Worm (Caenorhabditis elegans) whole organism, L4 larva: ENCODE results near the gene trip-4.

Source experiments
- F10B5.3 ChIP-seq: sonication (generic microtip); optimal IDR thresholded peaks from 2 replicates; lab custom pipeline; 2016; ENCODE audit warnings: mild to moderate bottlenecking, missing genetic modification characterization, missing compliant biosample characterization
- F26F4.8 ChIP-seq: fragments of 200-800 bp; sonication (Bioruptor generic); conservative IDR thresholded peaks from 2 replicates; pipeline ENCODE4 v1.3.6; 2022; ENCODE audit warnings: missing genetic modification characterization, missing compliant biosample characterization
- F49E8.2 ChIP-seq: sonication (generic microtip); optimal IDR thresholded peaks from 2 replicates; lab custom pipeline; 2016; ENCODE audit warnings: missing compliant biosample characterization, mild to moderate bottlenecking, missing genetic modification characterization, borderline replicate concordance
- T20F7.1 ChIP-seq: fragments of 200-800 bp; sonication (Bioruptor generic); optimal IDR thresholded peaks from 2 replicates; lab custom pipeline; 2018; ENCODE audit warnings: mild to moderate bottlenecking, missing genetic modification characterization, missing compliant biosample characterization
- Y105C5A.15 ChIP-seq: fragments of 200-800 bp; sonication (Bioruptor generic); IDR thresholded peaks from 2 replicates; pipeline ENCODE4 v1.3.6; 2022; ENCODE audit warnings: missing genetic modification characterization, missing compliant biosample characterization
- Y48G9A.11 ChIP-seq: fragments of 200-800 bp; sonication (Bioruptor generic); IDR thresholded peaks from 2 replicates; pipeline ENCODE4 v1.3.6; 2022; ENCODE audit warnings: missing genetic modification reagents, missing genetic modification characterization, missing compliant biosample characterization
- Y5F2A.4 ChIP-seq: fragments of 200-800 bp; sonication (Bioruptor generic); optimal IDR thresholded peaks from 2 replicates; lab custom pipeline; 2018; ENCODE audit warnings: mild to moderate bottlenecking, missing genetic modification characterization, missing compliant biosample characterization
- Y75B8A.6 ChIP-seq: fragments of 200-800 bp; sonication (Bioruptor generic); IDR thresholded peaks from 2 replicates; pipeline ENCODE4 v1.3.6; 2022; ENCODE audit warnings: missing genetic modification reagents, missing genetic modification characterization, missing compliant biosample characterization
- aly-2 ChIP-seq: sonication (generic microtip); optimal IDR thresholded peaks from 2 replicates; lab custom pipeline; 2018; ENCODE audit warnings: missing biosample characterization, missing genetic modification characterization
- arid-1 ChIP-seq: fragments of 200-800 bp; sonication (Bioruptor generic); conservative IDR thresholded peaks from 2 replicates; pipeline ENCODE4 v1.3.6; 2022; ENCODE audit warnings: missing genetic modification reagents, missing genetic modification characterization, missing compliant biosample characterization
- ceh-20 ChIP-seq: fragments of 200-800 bp; sonication (Bioruptor generic); IDR thresholded peaks from 2 replicates; pipeline ENCODE4 v1.3.6; 2022; ENCODE audit warnings: missing genetic modification reagents, missing genetic modification characterization, missing compliant biosample characterization
- ces-1 ChIP-seq: fragments of 150-350 bp; sonication (generic microtip); optimal IDR thresholded peaks from 4 replicates; lab custom pipeline; 2014; ENCODE audit warnings: missing biosample characterization, missing genetic modification reagents, missing genetic modification characterization
- daf-16 ChIP-seq, 3 experiments: sonication (generic microtip); optimal IDR thresholded peaks; 2 replicates each; lab custom pipeline; 2016 to 2017; ENCODE audit warnings: missing genetic modification characterization in 3 of 3, missing genetic modification reagents in 3 of 3, mild to moderate bottlenecking in 2 of 3, missing compliant biosample characterization in 2 of 3, missing biosample characterization in 1 of 3, moderate library complexity in 1 of 3
- daf-19 ChIP-seq: fragments of 200-800 bp; sonication (Bioruptor generic); conservative IDR thresholded peaks from 2 replicates; pipeline ENCODE4 v1.3.6; 2022; ENCODE audit warnings: missing genetic modification characterization, missing compliant biosample characterization
- daf-8 ChIP-seq: fragments of 200-800 bp; sonication (Bioruptor generic); IDR thresholded peaks from 2 replicates; pipeline ENCODE4 v1.3.6; 2022; ENCODE audit warnings: missing genetic modification characterization, missing compliant biosample characterization
- dmd-6 ChIP-seq: fragments of 200-800 bp; sonication (Bioruptor generic); IDR thresholded peaks from 2 replicates; pipeline ENCODE4 v1.3.6; 2022; ENCODE audit warnings: missing genetic modification reagents, missing genetic modification characterization, missing compliant biosample characterization
- dmd-8 ChIP-seq: fragments of 200-800 bp; sonication (Bioruptor generic); IDR thresholded peaks from 2 replicates; pipeline ENCODE4 v1.3.6; 2022; ENCODE audit warnings: missing genetic modification characterization, missing compliant biosample characterization
- dmd-9 ChIP-seq: fragments of 200-800 bp; sonication (Bioruptor generic); IDR thresholded peaks from 2 replicates; pipeline ENCODE4 v1.3.6; 2022; ENCODE audit warnings: missing genetic modification reagents, missing genetic modification characterization, missing compliant biosample characterization
- dpl-1 ChIP-seq: fragments of 150-350 bp; optimal IDR thresholded peaks from 2 replicates; lab custom pipeline; 2014; ENCODE audit warnings: missing biosample characterization, missing genetic modification reagents, missing genetic modification characterization
- dve-1 ChIP-seq: sonication (generic microtip); optimal IDR thresholded peaks from 2 replicates; lab custom pipeline; 2017; ENCODE audit warnings: antibody characterized with exemption, mild to moderate bottlenecking, missing genetic modification characterization, missing compliant biosample characterization; ENCODE audit not compliant: insufficient read depth
- egl-27 ChIP-seq: sonication (generic microtip); optimal IDR thresholded peaks from 3 replicates; lab custom pipeline; 2017; ENCODE audit warnings: missing biosample characterization, missing genetic modification reagents, missing genetic modification characterization
- egl-43 ChIP-seq: fragments of 200-800 bp; sonication (Bioruptor generic); IDR thresholded peaks from 2 replicates; pipeline ENCODE4 v1.3.6; 2022; ENCODE audit warnings: missing genetic modification reagents, missing genetic modification characterization, missing compliant biosample characterization
- fos-1 ChIP-seq: fragments of 150-350 bp; optimal IDR thresholded peaks from 2 replicates; lab custom pipeline; 2014; ENCODE audit warnings: missing biosample characterization, missing genetic modification characterization
- gei-8 ChIP-seq: fragments of 200-800 bp; sonication (Bioruptor generic); optimal IDR thresholded peaks from 2 replicates; lab custom pipeline; 2018; ENCODE audit warnings: mild to moderate bottlenecking, missing genetic modification characterization, missing compliant biosample characterization
- hif-1 ChIP-seq, 2 experiments: sonication (generic microtip); optimal IDR thresholded peaks; 2 replicates each; lab custom pipeline; 2016 to 2017; ENCODE audit warnings: missing compliant biosample characterization in 2 of 2, missing genetic modification characterization in 2 of 2, missing genetic modification reagents in 2 of 2, missing genotype in 2 of 2, mild to moderate bottlenecking in 1 of 2
- jun-1 ChIP-seq: fragments of 150-350 bp; optimal IDR thresholded peaks from 2 replicates; lab custom pipeline; 2014; ENCODE audit warnings: missing biosample characterization, missing genetic modification reagents, missing genetic modification characterization
- lin-13 ChIP-seq: fragments of 150-350 bp; optimal IDR thresholded peaks from 2 replicates; lab custom pipeline; 2014; ENCODE audit warnings: missing biosample characterization, missing genetic modification reagents, missing genetic modification characterization
- lin-15B ChIP-seq: fragments of 150-350 bp; sonication (generic microtip); optimal IDR thresholded peaks from 3 replicates; lab custom pipeline; 2014; ENCODE audit warnings: missing biosample characterization, missing genetic modification characterization
- lin-29 ChIP-seq: fragments of 200-800 bp; sonication (Bioruptor generic); IDR thresholded peaks from 2 replicates; pipeline ENCODE4 v1.3.6; 2022; ENCODE audit warnings: missing genetic modification reagents, missing genetic modification characterization, missing compliant biosample characterization
- lin-38 ChIP-seq: fragments of 200-800 bp; sonication (Bioruptor generic); IDR thresholded peaks from 2 replicates; pipeline ENCODE4 v1.3.6; 2022; ENCODE audit warnings: missing genetic modification reagents, missing genetic modification characterization, missing compliant biosample characterization
- lin-39 ChIP-seq: fragments of 150-350 bp; optimal IDR thresholded peaks from 2 replicates; lab custom pipeline; 2014; ENCODE audit warnings: missing biosample characterization, missing genetic modification reagents, missing genetic modification characterization
- lir-3 ChIP-seq: sonication (generic microtip); optimal IDR thresholded peaks from 2 replicates; lab custom pipeline; 2016; ENCODE audit warnings: mild to moderate bottlenecking, missing genetic modification characterization, missing compliant biosample characterization
- lsy-2 ChIP-seq, 2 experiments: fragments of 150-350 bp in 1 of 2; sonication (generic microtip) in 1 of 2; optimal IDR thresholded peaks; 2 replicates each; lab custom pipeline; 2014 to 2017; ENCODE audit warnings: missing biosample characterization in 2 of 2, missing genetic modification characterization in 2 of 2
- madf-5 ChIP-seq, 2 experiments: fragments of 200-800 bp; sonication (Bioruptor generic); IDR thresholded peaks; 2 replicates each; pipeline ENCODE4 v1.3.6; 2022; ENCODE audit warnings: missing compliant biosample characterization in 2 of 2, missing genetic modification characterization in 2 of 2
- nhr-10 ChIP-seq: fragments of 150-350 bp; optimal IDR thresholded peaks from 2 replicates; lab custom pipeline; 2014; ENCODE audit warnings: missing biosample characterization, missing genetic modification characterization
- nhr-102 ChIP-seq: sonication (generic microtip); optimal IDR thresholded peaks from 2 replicates; lab custom pipeline; 2016; ENCODE audit warnings: mild to moderate bottlenecking, missing genetic modification characterization, moderate library complexity, missing compliant biosample characterization
- nhr-42 ChIP-seq: fragments of 200-800 bp; sonication (Bioruptor generic); IDR thresholded peaks from 2 replicates; pipeline ENCODE4 v1.3.6; 2022; ENCODE audit warnings: missing genetic modification characterization, missing compliant biosample characterization
- nhr-48 ChIP-seq: sonication (generic microtip); optimal IDR thresholded peaks from 2 replicates; lab custom pipeline; 2016; ENCODE audit warnings: mild to moderate bottlenecking, missing genetic modification characterization, missing compliant biosample characterization
- nhr-6 ChIP-seq: fragments of 150-350 bp; optimal IDR thresholded peaks from 2 replicates; lab custom pipeline; 2014; ENCODE audit warnings: missing biosample characterization, missing genetic modification characterization
- nhr-76 ChIP-seq: fragments of 150-350 bp; optimal IDR thresholded peaks from 2 replicates; lab custom pipeline; 2014; ENCODE audit warnings: missing biosample characterization, missing genetic modification characterization
- php-3 ChIP-seq: fragments of 200-800 bp; sonication (Bioruptor generic); IDR thresholded peaks from 2 replicates; pipeline ENCODE4 v1.3.6; 2022; ENCODE audit warnings: missing genetic modification reagents, missing genetic modification characterization, missing compliant biosample characterization
- pqm-1 ChIP-seq: sonication (generic microtip); optimal IDR thresholded peaks from 2 replicates; lab custom pipeline; 2017; ENCODE audit warnings: missing biosample characterization, missing genetic modification characterization
- saeg-2 ChIP-seq: fragments of 200-800 bp; sonication (Bioruptor generic); IDR thresholded peaks from 2 replicates; pipeline ENCODE4 v1.3.6; 2022; ENCODE audit warnings: missing genetic modification reagents, missing genetic modification characterization, missing compliant biosample characterization
- snpc-1.2 ChIP-seq: fragments of 200-800 bp; sonication (Bioruptor generic); IDR thresholded peaks from 2 replicates; pipeline ENCODE4 v1.3.6; 2022; ENCODE audit warnings: missing genetic modification reagents, missing genetic modification characterization, missing compliant biosample characterization
- snpc-4 ChIP-seq: fragments of 150-350 bp; optimal IDR thresholded peaks from 2 replicates; lab custom pipeline; 2014; ENCODE audit warnings: missing biosample characterization, missing genetic modification characterization
- tra-1 ChIP-seq: fragments of 200-800 bp; sonication (Bioruptor generic); IDR thresholded peaks from 2 replicates; pipeline ENCODE4 v1.3.6; 2022; ENCODE audit warnings: missing genetic modification reagents, missing genetic modification characterization, missing compliant biosample characterization
- zfp-3 ChIP-seq: fragments of 200-800 bp; sonication (Bioruptor generic); conservative IDR thresholded peaks from 2 replicates; pipeline ENCODE4 v1.3.6; 2022; ENCODE audit warnings: missing genetic modification reagents, missing genetic modification characterization, missing compliant biosample characterization
- zip-11 ChIP-seq: fragments of 200-800 bp; sonication (Bioruptor generic); IDR thresholded peaks from 2 replicates; pipeline ENCODE4 v1.3.6; 2022; ENCODE audit warnings: missing genetic modification characterization, missing compliant biosample characterization
- ztf-11 ChIP-seq: fragments of 150-350 bp; optimal IDR thresholded peaks from 2 replicates; lab custom pipeline; 2014; ENCODE audit warnings: missing biosample characterization, missing genetic modification characterization

trip-4 gene

ce11 chrII:15010366-15011235 lies 28.6 kb upstream of the trip-4 start, which contains the start of the genes Y53F4B.9 and Y53F4B.11 (continued):
- TF ChIP-seq F49E8.2 (tag; lab: Kevin White, UChicago) (peak; percentile 53), saeg-2 (GFP tag; lab: Robert Waterston, UW) (no peak), Y48G9A.11 (GFP tag; lab: Robert Waterston, UW) (peak; percentile 85), daf-16 (GFP tag; optimal IDR thresholded peaks at IDR 0.05; lab: Kevin White, UChicago) (no peak), daf-16 (tag; optimal IDR thresholded peaks at IDR 0.05; lab: Kevin White, UChicago) (no peak), dmd-6 (GFP tag; lab: Robert Waterston, UW) (peak; percentile 37; the same call in 1 of the 2 replicates), ces-1 (GFP tag; lab: Kevin White, UChicago) (no peak), jun-1 (no peak), ztf-11 (tag; lab: Kevin White, UChicago) (no peak), nhr-76 (no peak), egl-27 (tag; lab: Kevin White, UChicago) (no peak), lin-38 (GFP tag; lab: Robert Waterston, UW) (peak; percentile 99), gei-8 (GFP tag; lab: Kevin White, UChicago) (no peak), lin-39 (tag; lab: Kevin White, UChicago) (no peak), dve-1 (no peak), ceh-20 (GFP tag; lab: Robert Waterston, UW) (peak; percentile 27; the same call in 1 of the 2 replicates), nhr-10 (tag; lab: Kevin White, UChicago) (no peak), F26F4.8 (no peak), madf-5 (GFP tag; IDR thresholded peaks at IDR 0.05; lab: Robert Waterston, UW) (no peak), pqm-1 (tag; lab: Kevin White, UChicago) (no peak), fos-1 (tag; lab: Kevin White, UChicago) (no peak), snpc-4 (peak; percentile 42), lsy-2 (tag; optimal IDR thresholded peaks at IDR 0.05; lab: Kevin White, UChicago) (peak; percentile 36 to 86), php-3 (GFP tag; lab: Robert Waterston, UW) (no peak), nhr-48 (tag; lab: Kevin White, UChicago) (no peak), Y105C5A.15 (GFP tag; lab: Robert Waterston, UW) (no peak), daf-19 (GFP tag; lab: Robert Waterston, UW) (no peak), dpl-1 (peak; percentile 99), lin-15B (tag; lab: Kevin White, UChicago) (peak; percentile 45), egl-43 (GFP tag; lab: Robert Waterston, UW) (no peak), lir-3 (tag; lab: Kevin White, UChicago) (no peak), F10B5.3 (tag; lab: Kevin White, UChicago) (no peak), dmd-9 (GFP tag; lab: Robert Waterston, UW) (0 out of 2 replicates have a peak, but pooled peaks have one; percentile 52), nhr-42 (peak; percentile 78), Y5F2A.4 (no peak), snpc-1.2 (GFP tag; lab: Robert Waterston, UW) (no peak), Y75B8A.6 (GFP tag; lab: Robert Waterston, UW) (no peak), aly-2 (tag; lab: Kevin White, UChicago) (no peak), dmd-8 (GFP tag; lab: Robert Waterston, UW) (no peak), nhr-6 (peak; percentile 29), lin-29 (GFP tag; lab: Robert Waterston, UW) (no peak), nhr-102 (no peak), lin-13 (GFP tag; lab: Kevin White, UChicago) (peak; percentile 61), zfp-3 (GFP tag; lab: Robert Waterston, UW) (no peak), zip-11 (GFP tag; lab: Robert Waterston, UW) (no peak), daf-8 (no peak), arid-1 (peak; percentile 48; the same call in 1 of the 2 replicates), tra-1 (no peak), T20F7.1 (GFP tag; lab: Kevin White, UChicago) (no peak), hif-1 (tag; optimal IDR thresholded peaks at IDR 0.05; lab: Kevin White, UChicago) (peak in 1 of 2 experiments; percentile 70)
